Worm (Caenorhabditis elegans): Measurements from ENCODE around the gene nep-22.

The nep-22 gene

ce11 chrX:9034310-9034709, at the start of gene nep-22:
Gene nep-22 (plus strand): TSS chrX:9034554.
- TF ChIP-seq nhr-80 (tag; optimal IDR thresholded peaks at IDR 0.05) (peak; percentile 69), ccch-3 (GFP tag; optimal IDR thresholded peaks at IDR 0.05) (no peak), egl-44 (GFP tag; IDR thresholded peaks at IDR 0.05) (no peak)

ce11 chrX:8986452-8986851, 47.9 kb upstream of the nep-22 start:
- TF ChIP-seq aptf-3 (GFP tag; IDR thresholded peaks at IDR 0.05) (no peak), snpc-4 (GFP tag; optimal IDR thresholded peaks at IDR 0.05) (no peak), snpc-4 (tag; optimal IDR thresholded peaks at IDR 0.05) (no peak), tlf-1 (GFP tag; optimal IDR thresholded peaks at IDR 0.05) (no peak), nfya-1 (tag; optimal IDR thresholded peaks at IDR 0.05; ENCODE audit: borderline replicate concordance, insufficient read depth) (no peak), T07F8.4 (tag; optimal IDR thresholded peaks at IDR 0.05) (no peak), F49E8.2 (tag; optimal IDR thresholded peaks at IDR 0.05; ENCODE audit: insufficient read depth) (no peak), madf-10 (tag; optimal IDR thresholded peaks at IDR 0.05) (no peak)

- TF ChIP-seq akir-1 (GFP tag; optimal IDR thresholded peaks at IDR 0.05) (no peak), madf-3 (GFP tag; IDR thresholded peaks at IDR 0.05) (no peak), nhr-80 (tag; optimal IDR thresholded peaks at IDR 0.05) (no peak), C06A6.2 (GFP tag; conservative IDR thresholded peaks at IDR 0.05) (no peak), ztf-3 (GFP tag; optimal IDR thresholded peaks at IDR 0.05) (no peak), F55B11.4 (tag; optimal IDR thresholded peaks at IDR 0.05; ENCODE audit: borderline replicate concordance, insufficient read depth) (no peak), F52B5.7 (tag; optimal IDR thresholded peaks at IDR 0.05) (no peak), F22D6.2 (tag; optimal IDR thresholded peaks at IDR 0.05) (no peak), fkh-3 (tag; optimal IDR thresholded peaks at IDR 0.05) (no peak), athp-1 (tag; optimal IDR thresholded peaks at IDR 0.05) (no peak), lir-1 (GFP tag; conservative IDR thresholded peaks at IDR 0.05) (no peak), hrde-1 (tag; optimal IDR thresholded peaks at IDR 0.05; ENCODE audit: borderline replicate concordance) (no peak), Y95B8A.8 (GFP tag; IDR thresholded peaks at IDR 0.05) (no peak), bed-2 (GFP tag; IDR thresholded peaks at IDR 0.05) (no peak)
These were observed 46.5 kb upstream of the nep-22 start, which contains the start of gene twk-18 for ce11 chrX:8987828-8988227. Gene twk-18 (plus strand): TSS chrX:8988128.

- TF ChIP-seq nhr-120 (GFP tag; IDR thresholded peaks at IDR 0.05) (no peak), rec-8 (tag; optimal IDR thresholded peaks at IDR 0.05) (no peak)
These were observed 42.4 kb upstream of the nep-22 start, which contains the start of gene C24A3.4 for ce11 chrX:8991856-8992456. Gene C24A3.4 (plus strand): TSS chrX:8992406.

ce11 chrX:8995527-8995946, 38.8 kb upstream of the nep-22 start:
- TF ChIP-seq chd-7 (tag; optimal IDR thresholded peaks at IDR 0.05) (no peak), mxl-1 (tag; optimal IDR thresholded peaks at IDR 0.05) (no peak), ama-1 (optimal IDR thresholded peaks at IDR 0.05) (no peak), ama-1 (GFP tag; optimal IDR thresholded peaks at IDR 0.05) (no peak), F23B12.7 (tag; optimal IDR thresholded peaks at IDR 0.05; ENCODE audit: insufficient read depth) (no peak), zfh-2 (GFP tag; conservative IDR thresholded peaks at IDR 0.05) (peak; percentile 90), lin-35 (GFP tag; optimal IDR thresholded peaks at IDR 0.05) (peak in 1 of 3 experiments; percentile 22), K12H6.12 (tag; optimal IDR thresholded peaks at IDR 0.05) (peak; percentile 57), die-1 (tag; optimal IDR thresholded peaks at IDR 0.05) (no peak), ets-4 (GFP tag; optimal IDR thresholded peaks at IDR 0.05) (no peak), rcor-1 (GFP tag; IDR thresholded peaks at IDR 0.05) (peak; percentile 45; the same call in 1 of the 2 replicates), dox-1 (GFP tag; IDR thresholded peaks at IDR 0.05) (no peak), egrh-3 (GFP tag; IDR thresholded peaks at IDR 0.05) (peak; percentile 33; the same call in 1 of the 2 replicates), B0336.3 (GFP tag; IDR thresholded peaks at IDR 0.05) (no peak), cebp-2 (GFP tag; IDR thresholded peaks at IDR 0.05) (no peak), F57C9.4 (tag; optimal IDR thresholded peaks at IDR 0.05) (no peak), mcd-1 (GFP tag; IDR thresholded peaks at IDR 0.05) (0 out of 2 replicates have a peak, but pooled peaks have one; percentile 34)
